Fruit fly (Drosophila melanogaster): ENCODE measurements around the gene CG9915.
A peak's percentile ranks its signal among the peaks of the same experiment; 100 is the strongest.

The CG9915 gene

dm6 chrX:16263415-16263814 lies 49.5 kb downstream of the CG9915 start (continued):
- TF ChIP-seq CG2875 (GFP tag; optimal IDR thresholded peaks at IDR 0.05) (peak; percentile 49), h (optimal IDR thresholded peaks at IDR 0.05) (no peak), Lpt (GFP tag; optimal IDR thresholded peaks at IDR 0.05) (no peak), bcd (GFP tag; optimal IDR thresholded peaks at IDR 0.05) (peak; percentile 68), Sox102F (GFP tag; optimal IDR thresholded peaks at IDR 0.05) (peak; percentile 78), ash1 (GFP tag; optimal IDR thresholded peaks at IDR 0.05) (no peak), Dfd (GFP tag; optimal IDR thresholded peaks at IDR 0.05) (no peak), pan (optimal IDR thresholded peaks at IDR 0.05) (no peak), pan (GFP tag; optimal IDR thresholded peaks at IDR 0.05 in 1 of 2, IDR thresholded peaks at IDR 0.05 in 1 of 2) (peak in 1 of 2 experiments; percentile 74), CG4328 (GFP tag; optimal IDR thresholded peaks at IDR 0.05) (peak; percentile 1), CG6272 (GFP tag; IDR thresholded peaks at IDR 0.05) (peak; percentile 53; the same call in 1 of the 2 replicates), psq (GFP tag; optimal IDR thresholded peaks at IDR 0.05) (no peak)

Data from whole organism, embryonic.